Worm (Caenorhabditis elegans) whole organism, L3 larva: Measurements from ENCODE around the gene str-30.
A peak's percentile ranks its signal among the peaks of the same experiment; 100 is the strongest.

Experiments
- R02D3.7 ChIP-seq: fragments of 150-350 bp; optimal IDR thresholded peaks from 2 replicates; lab custom pipeline; 2014; ENCODE audit warnings: missing biosample characterization, missing genetic modification characterization
- ZK546.5 ChIP-seq: sonication (generic microtip); optimal IDR thresholded peaks from 2 replicates; lab custom pipeline; 2017; ENCODE audit warnings: missing biosample characterization, missing genetic modification characterization
- ama-1 ChIP-seq: fragments of 150-350 bp; optimal IDR thresholded peaks from 2 replicates; lab custom pipeline; 2018
- egl-27 ChIP-seq: sonication (generic microtip); optimal IDR thresholded peaks from 4 replicates; lab custom pipeline; 2017; ENCODE audit warnings: missing biosample characterization, missing genetic modification reagents, missing genetic modification characterization
- elt-2 ChIP-seq: sonication (generic microtip); optimal IDR thresholded peaks from 2 replicates; lab custom pipeline; 2016; ENCODE audit warnings: missing genetic modification reagents, mild to moderate bottlenecking, missing genetic modification characterization, missing compliant biosample characterization
- nfya-1 ChIP-seq: sonication (generic microtip); optimal IDR thresholded peaks from 2 replicates; lab custom pipeline; 2017; ENCODE audit warnings: missing genetic modification characterization, mild to moderate bottlenecking, missing compliant biosample characterization, antibody characterized with exemption, moderate library complexity; ENCODE audit not compliant: insufficient read depth
- nhr-12 ChIP-seq: fragments of 150-350 bp; optimal IDR thresholded peaks from 2 replicates; lab custom pipeline; 2014; ENCODE audit warnings: missing biosample characterization, missing genetic modification characterization

DNA sequence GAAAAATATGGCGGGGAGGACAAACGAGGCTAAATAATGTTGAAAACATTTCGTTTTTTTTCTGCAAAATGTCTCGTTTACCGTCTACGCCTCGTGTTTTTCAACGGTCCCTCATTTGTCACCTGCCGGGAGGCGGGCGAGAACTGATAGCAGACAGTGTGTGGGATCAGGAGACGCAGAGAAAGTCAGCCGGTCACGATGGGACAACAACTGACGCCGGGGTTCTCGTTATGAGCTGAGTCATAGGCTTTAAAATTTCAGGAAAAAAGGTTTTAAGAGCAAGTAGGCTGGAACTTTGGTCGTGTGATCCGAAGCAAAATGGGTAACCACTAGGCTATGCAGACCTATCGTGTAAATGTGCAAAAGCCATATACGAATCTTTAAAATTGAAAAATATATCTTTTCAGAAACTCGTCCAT, 39.1 kb upstream of the str-30 start, which contains the start of gene W08A12.2:
- TF ChIP-seq egl-27 (tag; lab: Kevin White, UChicago) (no peak), ZK546.5 (tag; lab: Kevin White, UChicago) (no peak), ama-1 (lab: Kevin White, UChicago) (no peak), nfya-1 (tag; lab: Kevin White, UChicago) (peak; percentile 21), elt-2 (tag; lab: Kevin White, UChicago) (no peak), R02D3.7 (tag; lab: Kevin White, UChicago) (no peak), nhr-12 (tag; lab: Kevin White, UChicago) (no peak)
